Fruit fly (Drosophila melanogaster) whole organism, prepupa: Measurements from ENCODE around the gene Dscam2.
A peak's percentile ranks its signal among the peaks of the same experiment; 100 is the strongest.

Experiments used
- Blimp-1 ChIP-seq: fragments of 200-800 bp; sonication (Bioruptor generic); optimal IDR thresholded peaks from 3 replicates; lab custom pipeline; 2017; ENCODE audit warnings: missing biosample characterization, missing genetic modification characterization, mild to moderate bottlenecking, moderate library complexity, missing genetic modification reagents
- CG10669 ChIP-seq: fragments of 200-800 bp; sonication (Bioruptor generic); optimal IDR thresholded peaks from 3 replicates; lab custom pipeline; 2018; ENCODE audit warnings: missing biosample characterization, mild to moderate bottlenecking, missing genetic modification characterization, moderate library complexity
- CG11294 ChIP-seq: fragments of 200-800 bp; sonication (Bioruptor generic); IDR thresholded peaks from 2 replicates; pipeline ENCODE4 v1.3.6; 2022; ENCODE audit warnings: missing biosample characterization, missing genetic modification characterization
- CG11762 ChIP-seq: fragments of 200-800 bp; sonication (Bioruptor generic); optimal IDR thresholded peaks from 3 replicates; lab custom pipeline; 2016; ENCODE audit warnings: missing biosample characterization, missing genetic modification characterization; ENCODE audit not compliant: insufficient read depth
- CG11902 ChIP-seq: fragments of 200-800 bp; sonication (Bioruptor generic); optimal IDR thresholded peaks from 3 replicates; lab custom pipeline; 2016; ENCODE audit warnings: missing biosample characterization, missing genetic modification characterization
- CG15336 ChIP-seq: fragments of 200-800 bp; sonication (Bioruptor generic); IDR thresholded peaks from 2 replicates; pipeline ENCODE4 v1.3.6; 2022; ENCODE audit warnings: missing biosample characterization, missing genetic modification characterization
- CG1621 ChIP-seq: fragments of 200-800 bp; sonication (Bioruptor generic); optimal IDR thresholded peaks from 3 replicates; lab custom pipeline; 2018; ENCODE audit warnings: missing biosample characterization, mild to moderate bottlenecking, missing genetic modification characterization
- CG16779 ChIP-seq: fragments of 200-800 bp; sonication (Bioruptor generic); optimal IDR thresholded peaks from 3 replicates; lab custom pipeline; 2017; ENCODE audit warnings: missing biosample characterization, mild to moderate bottlenecking, missing genetic modification characterization
- CG3032 ChIP-seq: fragments of 200-800 bp; optimal IDR thresholded peaks from 2 replicates; lab custom pipeline; 2019; ENCODE audit warnings: missing biosample characterization, mild to moderate bottlenecking, missing genetic modification characterization, moderate library complexity
- CG31627 ChIP-seq: fragments of 200-800 bp; sonication (Bioruptor generic); optimal IDR thresholded peaks from 3 replicates; lab custom pipeline; 2016; ENCODE audit warnings: missing biosample characterization, missing genetic modification characterization
- CG34406 ChIP-seq: fragments of 200-800 bp; sonication (Bioruptor generic); optimal IDR thresholded peaks from 3 replicates; lab custom pipeline; 2016; ENCODE audit warnings: missing biosample characterization, missing genetic modification characterization
- CG3919 ChIP-seq: fragments of 200-800 bp; sonication (Bioruptor generic); optimal IDR thresholded peaks from 3 replicates; lab custom pipeline; 2016; ENCODE audit warnings: missing biosample characterization, missing genetic modification characterization
- CG4318 ChIP-seq: fragments of 200-800 bp; sonication (Bioruptor generic); optimal IDR thresholded peaks from 3 replicates; lab custom pipeline; 2017; ENCODE audit warnings: missing biosample characterization, mild to moderate bottlenecking, missing genetic modification characterization
- CG6163 ChIP-seq: fragments of 200-800 bp; sonication (Bioruptor generic); IDR thresholded peaks from 3 replicates; pipeline ENCODE4 v1.3.6; 2022; ENCODE audit warnings: missing biosample characterization, missing genetic modification characterization
- CG6276 ChIP-seq: fragments of 200-800 bp; sonication (Bioruptor generic); optimal IDR thresholded peaks from 2 replicates; lab custom pipeline; 2017; ENCODE audit warnings: missing biosample characterization, mild to moderate bottlenecking, missing genetic modification characterization
- CG6792 ChIP-seq: fragments of 200-800 bp; sonication (Bioruptor generic); optimal IDR thresholded peaks from 3 replicates; lab custom pipeline; 2016; ENCODE audit warnings: missing biosample characterization, missing genetic modification characterization
- CG6854 ChIP-seq: fragments of 200-800 bp; sonication (Bioruptor generic); optimal IDR thresholded peaks from 2 replicates; lab custom pipeline; 2017; ENCODE audit warnings: missing biosample characterization, mild to moderate bottlenecking, missing genetic modification characterization
- CG9139 ChIP-seq: fragments of 200-800 bp; sonication (Bioruptor generic); optimal IDR thresholded peaks from 3 replicates; lab custom pipeline; 2017; ENCODE audit warnings: missing biosample characterization, mild to moderate bottlenecking, missing genetic modification characterization
- Eip78C ChIP-seq: fragments of 200-800 bp; sonication (Bioruptor generic); peaks from one replicate; lab custom pipeline; 2016; ENCODE audit warnings: missing biosample characterization, missing genetic modification characterization
- Eip93F ChIP-seq: fragments of 200-800 bp; sonication (Bioruptor generic); optimal IDR thresholded peaks from 2 replicates; lab custom pipeline; 2016; ENCODE audit warnings: missing biosample characterization, mild to moderate bottlenecking, missing genetic modification characterization
- Ets21C ChIP-seq: fragments of 200-800 bp; sonication (Bioruptor generic); optimal IDR thresholded peaks from 3 replicates; lab custom pipeline; 2016; ENCODE audit warnings: missing biosample characterization, missing genetic modification characterization
- Ets96B ChIP-seq: fragments of 200-800 bp; optimal IDR thresholded peaks from 2 replicates; lab custom pipeline; 2019; ENCODE audit warnings: missing biosample characterization, mild to moderate bottlenecking, missing genetic modification characterization, moderate library complexity
- Gug ChIP-seq: fragments of 200-800 bp; sonication (Bioruptor generic); IDR thresholded peaks from 2 replicates; pipeline ENCODE4 v1.3.6; 2022; ENCODE audit warnings: missing biosample characterization, missing genetic modification characterization
- Hr39 ChIP-seq: fragments of 200-800 bp; sonication (Bioruptor generic); optimal IDR thresholded peaks from 2 replicates; lab custom pipeline; 2016; ENCODE audit warnings: missing biosample characterization, missing genetic modification characterization
- Hr4 ChIP-seq: fragments of 200-800 bp; sonication (Bioruptor generic); optimal IDR thresholded peaks from 3 replicates; lab custom pipeline; 2016; ENCODE audit warnings: missing biosample characterization, missing genetic modification characterization
- Lpt ChIP-seq: fragments of 200-800 bp; sonication (Bioruptor generic); optimal IDR thresholded peaks from 3 replicates; lab custom pipeline; 2016; ENCODE audit warnings: missing biosample characterization, missing genetic modification characterization
- OdsH ChIP-seq: fragments of 200-800 bp; sonication (Bioruptor generic); optimal IDR thresholded peaks from 3 replicates; lab custom pipeline; 2016; ENCODE audit warnings: missing biosample characterization, missing genetic modification characterization
- Smox ChIP-seq: fragments of 200-800 bp; sonication (Bioruptor generic); optimal IDR thresholded peaks from 3 replicates; lab custom pipeline; 2016; ENCODE audit warnings: missing biosample characterization, missing genetic modification characterization
- Sox102F ChIP-seq: fragments of 200-800 bp; sonication (Bioruptor generic); optimal IDR thresholded peaks from 2 replicates; lab custom pipeline; 2016; ENCODE audit warnings: missing biosample characterization, mild to moderate bottlenecking, missing genetic modification characterization
- Sox14 ChIP-seq: fragments of 200-800 bp; sonication (Bioruptor generic); optimal IDR thresholded peaks from 3 replicates; lab custom pipeline; 2016; ENCODE audit warnings: missing biosample characterization, missing genetic modification characterization
- achi ChIP-seq: fragments of 200-800 bp; sonication (Bioruptor generic); optimal IDR thresholded peaks from 3 replicates; lab custom pipeline; 2016; ENCODE audit warnings: missing biosample characterization, missing genetic modification characterization
- acj6 ChIP-seq: fragments of 200-800 bp; sonication (Bioruptor generic); optimal IDR thresholded peaks from 3 replicates; lab custom pipeline; 2016; ENCODE audit warnings: missing biosample characterization, missing genetic modification characterization
- cyc ChIP-seq: fragments of 200-800 bp; sonication (Bioruptor generic); optimal IDR thresholded peaks from 3 replicates; lab custom pipeline; 2016; ENCODE audit warnings: missing biosample characterization, missing genetic modification characterization
- dac ChIP-seq: fragments of 200-800 bp; sonication (Bioruptor generic); optimal IDR thresholded peaks from 2 replicates; lab custom pipeline; 2017; ENCODE audit warnings: missing biosample characterization, mild to moderate bottlenecking, missing genetic modification characterization
- dsx ChIP-seq: fragments of 200-800 bp; optimal IDR thresholded peaks from 3 replicates; lab custom pipeline; 2019; ENCODE audit warnings: missing biosample characterization, mild to moderate bottlenecking, missing genetic modification characterization, moderate library complexity; ENCODE audit not compliant: poor library complexity, severe bottlenecking
- esn ChIP-seq: fragments of 200-800 bp; sonication (Bioruptor generic); optimal IDR thresholded peaks from 2 replicates; lab custom pipeline; 2016; ENCODE audit warnings: missing biosample characterization, mild to moderate bottlenecking, missing genetic modification characterization, moderate library complexity
- fd85E ChIP-seq: fragments of 200-800 bp; sonication (Bioruptor generic); optimal IDR thresholded peaks from 3 replicates; lab custom pipeline; 2016; ENCODE audit warnings: missing biosample characterization, missing genetic modification characterization
- lz ChIP-seq: fragments of 200-800 bp; sonication (Bioruptor generic); optimal IDR thresholded peaks from 3 replicates; lab custom pipeline; 2016; ENCODE audit warnings: missing biosample characterization, missing genetic modification characterization
- net ChIP-seq: fragments of 200-800 bp; sonication (Bioruptor generic); optimal IDR thresholded peaks from 3 replicates; lab custom pipeline; 2016; ENCODE audit warnings: missing biosample characterization, missing genetic modification characterization
- salr ChIP-seq, 2 experiments: fragments of 200-800 bp; sonication (Bioruptor generic); optimal IDR thresholded peaks; 3 replicates each; lab custom pipeline; 2016 to 2018; ENCODE audit warnings: missing biosample characterization in 2 of 2, missing genetic modification characterization in 2 of 2, mild to moderate bottlenecking in 1 of 2
- ss ChIP-seq, 2 experiments: fragments of 200-800 bp; sonication (Bioruptor generic); optimal IDR thresholded peaks; 2 replicates in 1 of 2; 3 replicates in 1 of 2; lab custom pipeline; 2017 to 2018; ENCODE audit warnings: mild to moderate bottlenecking in 2 of 2, missing biosample characterization in 2 of 2, missing genetic modification characterization in 2 of 2, moderate library complexity in 1 of 2
- svp ChIP-seq: fragments of 200-800 bp; sonication (Bioruptor generic); peaks from one replicate; lab custom pipeline; 2016; ENCODE audit warnings: missing biosample characterization, missing genetic modification characterization
- vri ChIP-seq: fragments of 200-800 bp; sonication (Bioruptor generic); optimal IDR thresholded peaks from 3 replicates; lab custom pipeline; 2016; ENCODE audit warnings: missing biosample characterization, mild to moderate bottlenecking, missing genetic modification characterization

The Dscam2 gene

dm6 chr3L:7133699-7134655 lies 55.8 kb downstream of the Dscam2 start, which contains the start of gene melt (continued):
- TF ChIP-seq esn (GFP tag; lab: Kevin White, UChicago) (peak; percentile 95), CG11762 (GFP tag; lab: Kevin White, UChicago) (peak; percentile 82), CG4318 (peak; percentile 88), Eip93F (GFP tag; lab: Kevin White, UChicago) (peak; percentile 37), Smox (GFP tag; lab: Kevin White, UChicago) (peak; percentile 89), CG11902 (GFP tag; lab: Kevin White, UChicago) (peak; percentile 83), CG6792 (GFP tag; lab: Kevin White, UChicago) (peak; percentile 90), Eip78C (GFP tag; lab: Kevin White, UChicago) (peak; percentile 98), cyc (peak; percentile 91), svp (GFP tag; lab: Kevin White, UChicago) (peak; percentile 97), CG10669 (GFP tag; lab: Kevin White, UChicago) (peak; percentile 86)

- no peak for TF ChIP-seq CG9139 (GFP tag; lab: Kevin White, UChicago)
- TF ChIP-seq CG6854 (GFP tag; lab: Kevin White, UChicago), result no peak
- TF ChIP-seq CG11294 (GFP tag; lab: Robert Waterston, UW), result no peak
- TF ChIP-seq Lpt, result no peak
- no peak for TF ChIP-seq Gug (GFP tag; lab: Robert Waterston, UW)
- TF ChIP-seq Hr39 (GFP tag; lab: Kevin White, UChicago), result no peak
- no peak for TF ChIP-seq CG31627 (GFP tag; lab: Kevin White, UChicago)
- TF ChIP-seq lz, result no peak
- TF ChIP-seq CG34406 (GFP tag; lab: Kevin White, UChicago), result no peak
- TF ChIP-seq CG6276 (GFP tag; lab: Kevin White, UChicago), result no peak
- TF ChIP-seq Ets21C (GFP tag; lab: Kevin White, UChicago), result no peak
- no peak for TF ChIP-seq CG3032
- no peak for TF ChIP-seq dsx (GFP tag; lab: Kevin White, UChicago)
- TF ChIP-seq CG11902 (GFP tag; lab: Kevin White, UChicago), result no peak
- TF ChIP-seq salr (GFP tag; optimal IDR thresholded peaks at IDR 0.05; lab: Kevin White, UChicago), result no peak
- no peak for TF ChIP-seq fd85E (GFP tag; lab: Kevin White, UChicago)
- TF ChIP-seq net (GFP tag; lab: Kevin White, UChicago), result no peak
Observed at dm6 chr3L:7132593-7132992, 57.1 kb downstream of the Dscam2 start.

- TF ChIP-seq ss (GFP tag; optimal IDR thresholded peaks at IDR 0.05; lab: Kevin White, UChicago) (no peak), acj6 (no peak), CG6854 (GFP tag; lab: Kevin White, UChicago) (peak; percentile 23), CG6163 (GFP tag; lab: Robert Waterston, UW) (no peak), achi (GFP tag; lab: Kevin White, UChicago) (no peak), CG3919 (GFP tag; lab: Kevin White, UChicago) (peak; percentile 2), dac (no peak), Sox14 (GFP tag; lab: Kevin White, UChicago) (no peak), dsx (GFP tag; lab: Kevin White, UChicago) (no peak), CG10669 (GFP tag; lab: Kevin White, UChicago) (no peak), CG9139 (GFP tag; lab: Kevin White, UChicago) (no peak), CG15336 (GFP tag; lab: Robert Waterston, UW) (no peak), Smox (GFP tag; lab: Kevin White, UChicago) (no peak), CG11902 (GFP tag; lab: Kevin White, UChicago) (no peak), vri (GFP tag; lab: Kevin White, UChicago) (peak; percentile 75), Blimp-1 (GFP tag; lab: Kevin White, UChicago) (no peak), CG16779 (tag; lab: Kevin White, UChicago) (no peak), salr (GFP tag; optimal IDR thresholded peaks at IDR 0.05; lab: Kevin White, UChicago) (no peak), net (GFP tag; lab: Kevin White, UChicago) (peak; percentile 9), Eip78C (GFP tag; lab: Kevin White, UChicago) (peak; percentile 28), Sox102F (no peak), fd85E (GFP tag; lab: Kevin White, UChicago) (no peak), lz (no peak), CG34406 (GFP tag; lab: Kevin White, UChicago) (no peak), Ets96B (no peak), CG6276 (GFP tag; lab: Kevin White, UChicago) (no peak), Hr4 (GFP tag; lab: Kevin White, UChicago) (no peak), CG1621 (no peak), OdsH (no peak), CG31627 (GFP tag; lab: Kevin White, UChicago) (no peak), svp (GFP tag; lab: Kevin White, UChicago) (peak; percentile 97)
Observed at dm6 chr3L:7131447-7131983, 58.2 kb downstream of the Dscam2 start, which contains the start of gene Acbp2. Gene Acbp2, plus strand, starts transcription at chr3L:7131863.
